Worm (Caenorhabditis elegans): ENCODE data around the gene pmpl-1.

DNA sequence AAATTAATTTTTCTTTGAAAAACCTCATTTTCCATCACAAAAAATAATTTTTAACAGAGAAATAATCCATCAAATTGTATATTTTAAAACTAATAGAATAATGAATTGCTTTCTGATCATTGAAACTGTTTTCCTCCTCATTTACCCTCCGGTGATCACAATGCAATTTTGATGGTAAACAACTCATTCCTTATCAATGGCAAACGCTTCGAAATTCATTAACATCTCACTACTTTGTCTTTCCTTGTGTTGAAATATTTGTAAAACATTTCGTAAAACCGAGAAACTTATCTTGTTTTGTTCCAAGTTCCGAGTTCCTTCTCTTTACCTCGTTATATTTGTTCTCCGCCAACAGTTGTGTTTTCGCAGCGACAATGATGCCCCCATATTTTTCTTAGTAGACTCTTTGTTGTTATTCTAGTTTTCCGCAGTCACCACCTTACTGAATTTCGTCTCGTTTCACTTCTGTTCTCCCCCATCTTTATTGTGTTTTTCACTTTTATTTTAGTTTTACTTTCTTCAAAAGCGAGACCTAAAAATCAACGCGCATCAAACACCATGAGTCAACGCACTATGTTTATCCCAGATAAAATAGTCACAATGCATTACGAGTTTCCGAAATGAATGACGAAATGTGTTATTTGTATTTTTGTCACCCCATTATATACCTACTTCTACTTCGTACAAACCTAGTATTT is 2.6 kb upstream of the pmpl-1 start:
- TF ChIP-seq snpc-4 (tag; optimal IDR thresholded peaks at IDR 0.05): no peak
- TF ChIP-seq lin-13 (GFP tag; optimal IDR thresholded peaks at IDR 0.05): no peak
- no peak for TF ChIP-seq nhr-11 (tag; optimal IDR thresholded peaks at IDR 0.05)
- TF ChIP-seq nhr-129 (tag; optimal IDR thresholded peaks at IDR 0.05): peak; percentile 42
